In genomic region chr3L:12627703-12628102, dm6 we compare ENCODE assay signal across 1 fruit fly cellular context.
A peak's percentile ranks its signal among the peaks of the same experiment; 100 is the strongest.
TF ChIP-seq lines count a peak whose summit lies in the region.

No protein-coding gene starts in this region.

TF ChIP-seq in whole organism, embryonic, 481 proteins besides CTCF, POLR2A, EP300 and RAD21 (continued from another document):
- TF ChIP-seq Deaf1 (tag; optimal IDR thresholded peaks at IDR 0.05; lab: Kevin White, UChicago) (peak; percentile 79), nerfin-1 (tag; optimal IDR thresholded peaks at IDR 0.05; lab: Kevin White, UChicago) (peak; percentile 30), Adf1 (GFP tag; IDR thresholded peaks at IDR 0.05; lab: Robert Waterston, UW) (peak; percentile 32; the same call in 1 of the 2 replicates), Nf-YB (GFP tag; optimal IDR thresholded peaks at IDR 0.05; lab: Kevin White, UChicago) (peak; percentile 95), CG10321 (GFP tag; IDR thresholded peaks at IDR 0.05; lab: Robert Waterston, UW) (peak; percentile 89), Xrp1 (GFP tag; IDR thresholded peaks at IDR 0.05; lab: Robert Waterston, UW) (no peak), NK7.1 (GFP tag; optimal IDR thresholded peaks at IDR 0.05; lab: Kevin White, UChicago) (no peak), Mrtf (GFP tag; IDR thresholded peaks at IDR 0.05; lab: Robert Waterston, UW) (no peak), zfh1 (GFP tag; IDR thresholded peaks at IDR 0.05; lab: Robert Waterston, UW) (no peak), Awh (GFP tag; IDR thresholded peaks at IDR 0.05; lab: Robert Waterston, UW) (0 out of 2 replicates have a peak, but pooled peaks have one; percentile 32), corto (GFP tag; optimal IDR thresholded peaks at IDR 0.05; lab: Kevin White, UChicago) (no peak), sens (GFP tag; lab: Kevin White, UChicago) (peak; percentile 28), Ravus (GFP tag; IDR thresholded peaks at IDR 0.05; lab: Robert Waterston, UW) (no peak), yki (optimal IDR thresholded peaks at IDR 0.05; lab: Kevin White, UChicago) (peak; percentile 70), CG5180 (GFP tag; optimal IDR thresholded peaks at IDR 0.05; lab: Kevin White, UChicago) (peak; percentile 98), MTF-1 (GFP tag; optimal IDR thresholded peaks at IDR 0.05; lab: Kevin White, UChicago; ENCODE audit: borderline replicate concordance) (no peak), CG14965 (GFP tag; optimal IDR thresholded peaks at IDR 0.05; lab: Kevin White, UChicago; ENCODE audit: borderline replicate concordance) (no peak), BtbVII (GFP tag; optimal IDR thresholded peaks at IDR 0.05; lab: Kevin White, UChicago) (no peak), CG32767 (GFP tag; IDR thresholded peaks at IDR 0.05; lab: Robert Waterston, UW) (peak; percentile 33; the same call in 1 of the 2 replicates), crol (GFP tag; IDR thresholded peaks at IDR 0.05; lab: Robert Waterston, UW) (peak; percentile 74), Dbx (GFP tag; IDR thresholded peaks at IDR 0.05; lab: Robert Waterston, UW) (no peak), luna (GFP tag; optimal IDR thresholded peaks at IDR 0.05; lab: Kevin White, UChicago) (no peak), Hr78 (GFP tag; optimal IDR thresholded peaks at IDR 0.05; lab: Kevin White, UChicago) (peak in 1 of 2 experiments; percentile 52), onecut (GFP tag; IDR thresholded peaks at IDR 0.05; lab: Robert Waterston, UW) (0 out of 2 replicates have a peak, but pooled peaks have one; percentile 6), knrl (GFP tag; IDR thresholded peaks at IDR 0.05; lab: Robert Waterston, UW; ENCODE audit: partially characterized antibody) (0 out of 3 replicates have a peak, but pooled peaks have one; percentile 20), CG12299 (tag; optimal IDR thresholded peaks at IDR 0.05; lab: Kevin White, UChicago) (no peak), hb (GFP tag; IDR thresholded peaks at IDR 0.05; lab: Robert Waterston, UW; ENCODE audit: partially characterized antibody) (no peak), Spps (tag; optimal IDR thresholded peaks at IDR 0.05; lab: Kevin White, UChicago) (no peak), CG6272 (GFP tag; IDR thresholded peaks at IDR 0.05; lab: Robert Waterston, UW) (no peak), chm (GFP tag; IDR thresholded peaks at IDR 0.05; lab: Robert Waterston, UW) (peak; percentile 57; the same call in 1 of the 2 replicates), abd-A (tag; optimal IDR thresholded peaks at IDR 0.05; lab: Kevin White, UChicago) (no peak), CG17802 (tag; optimal IDR thresholded peaks at IDR 0.05; lab: Kevin White, UChicago) (peak; percentile 37), seq (GFP tag; IDR thresholded peaks at IDR 0.05; lab: Robert Waterston, UW) (peak; percentile 73; the same call in 1 of the 2 replicates), tap (tag; optimal IDR thresholded peaks at IDR 0.05; lab: Kevin White, UChicago) (no peak), vvl (GFP tag; IDR thresholded peaks at IDR 0.05; lab: Robert Waterston, UW) (no peak), NC2β (GFP tag; optimal IDR thresholded peaks at IDR 0.05; lab: Kevin White, UChicago) (no peak), pb (GFP tag; optimal IDR thresholded peaks at IDR 0.05; lab: Kevin White, UChicago) (no peak), CG7745 (tag; optimal IDR thresholded peaks at IDR 0.05; lab: Kevin White, UChicago) (no peak), CG1832 (GFP tag; optimal IDR thresholded peaks at IDR 0.05; lab: Kevin White, UChicago) (peak; percentile 86), Scr (GFP tag; IDR thresholded peaks at IDR 0.05; lab: Robert Waterston, UW; ENCODE audit: partially characterized antibody) (0 out of 2 replicates have a peak, but pooled peaks have one; percentile 16), CG1603 (tag; optimal IDR thresholded peaks at IDR 0.05; lab: Kevin White, UChicago) (no peak), CG10147 (GFP tag; optimal IDR thresholded peaks at IDR 0.05; lab: Kevin White, UChicago) (no peak), chinmo (GFP tag; IDR thresholded peaks at IDR 0.05; lab: Robert Waterston, UW; ENCODE audit: partially characterized antibody) (peak; percentile 64; the same call in 1 of the 4 replicates), CG11695 (GFP tag; IDR thresholded peaks at IDR 0.05; lab: Robert Waterston, UW) (no peak), CG13424 (tag; optimal IDR thresholded peaks at IDR 0.05; lab: Kevin White, UChicago) (no peak), Jarid2 (GFP tag; optimal IDR thresholded peaks at IDR 0.05; lab: Kevin White, UChicago) (peak; percentile 95), TFAM (GFP tag; optimal IDR thresholded peaks at IDR 0.05; lab: Kevin White, UChicago) (no peak), Opbp (GFP tag; IDR thresholded peaks at IDR 0.05; lab: Robert Waterston, UW; ENCODE audit: partially characterized antibody) (0 out of 3 replicates have a peak, but pooled peaks have one; percentile 45), ewg (GFP tag; optimal IDR thresholded peaks at IDR 0.05; lab: Kevin White, UChicago) (peak; percentile 99), crp (GFP tag; optimal IDR thresholded peaks at IDR 0.05; lab: Kevin White, UChicago) (no peak), Nf-YC (tag; optimal IDR thresholded peaks at IDR 0.05; lab: Kevin White, UChicago) (peak; percentile 97), eve (GFP tag; optimal IDR thresholded peaks at IDR 0.05; lab: Kevin White, UChicago) (no peak), CG42726 (GFP tag; IDR thresholded peaks at IDR 0.05; lab: Robert Waterston, UW; ENCODE audit: partially characterized antibody) (no peak), CG13123 (GFP tag; optimal IDR thresholded peaks at IDR 0.05; lab: Kevin White, UChicago) (no peak), Optix (GFP tag; IDR thresholded peaks at IDR 0.05; lab: Robert Waterston, UW) (0 out of 3 replicates have a peak, but pooled peaks have one; percentile 14), dysf (GFP tag; IDR thresholded peaks at IDR 0.05; lab: Robert Waterston, UW) (no peak), lola (GFP tag; optimal IDR thresholded peaks at IDR 0.05; lab: Kevin White, UChicago) (no peak), sd (tag; optimal IDR thresholded peaks at IDR 0.05; lab: Kevin White, UChicago) (peak; percentile 11), CG4360 (GFP tag; IDR thresholded peaks at IDR 0.05; lab: Robert Waterston, UW) (peak; percentile 37; the same call in 1 of the 2 replicates)
